Fruit fly (Drosophila melanogaster) whole organism, prepupa: ENCODE data around the gene Taf7.

Source experiments
- Blimp-1 ChIP-seq: fragments of 200-800 bp; sonication (Bioruptor generic); optimal IDR thresholded peaks from 3 replicates; lab custom pipeline; 2017; ENCODE audit warnings: missing biosample characterization, missing genetic modification characterization, mild to moderate bottlenecking, moderate library complexity, missing genetic modification reagents
- CG10669 ChIP-seq: fragments of 200-800 bp; sonication (Bioruptor generic); optimal IDR thresholded peaks from 3 replicates; lab custom pipeline; 2018; ENCODE audit warnings: missing biosample characterization, mild to moderate bottlenecking, missing genetic modification characterization, moderate library complexity
- CG11902 ChIP-seq: fragments of 200-800 bp; sonication (Bioruptor generic); optimal IDR thresholded peaks from 3 replicates; lab custom pipeline; 2016; ENCODE audit warnings: missing biosample characterization, missing genetic modification characterization
- CG1621 ChIP-seq: fragments of 200-800 bp; sonication (Bioruptor generic); optimal IDR thresholded peaks from 3 replicates; lab custom pipeline; 2018; ENCODE audit warnings: missing biosample characterization, mild to moderate bottlenecking, missing genetic modification characterization
- CG3032 ChIP-seq: fragments of 200-800 bp; optimal IDR thresholded peaks from 2 replicates; lab custom pipeline; 2019; ENCODE audit warnings: missing biosample characterization, mild to moderate bottlenecking, missing genetic modification characterization, moderate library complexity
- CG31627 ChIP-seq: fragments of 200-800 bp; sonication (Bioruptor generic); optimal IDR thresholded peaks from 3 replicates; lab custom pipeline; 2016; ENCODE audit warnings: missing biosample characterization, missing genetic modification characterization
- CG32006 ChIP-seq: fragments of 200-800 bp; sonication (Bioruptor generic); optimal IDR thresholded peaks from 3 replicates; lab custom pipeline; 2017; ENCODE audit warnings: missing biosample characterization, mild to moderate bottlenecking, missing genetic modification characterization
- CG34406 ChIP-seq: fragments of 200-800 bp; sonication (Bioruptor generic); optimal IDR thresholded peaks from 3 replicates; lab custom pipeline; 2016; ENCODE audit warnings: missing biosample characterization, missing genetic modification characterization
- CG3919 ChIP-seq: fragments of 200-800 bp; sonication (Bioruptor generic); optimal IDR thresholded peaks from 3 replicates; lab custom pipeline; 2016; ENCODE audit warnings: missing biosample characterization, missing genetic modification characterization
- CG6276 ChIP-seq: fragments of 200-800 bp; sonication (Bioruptor generic); optimal IDR thresholded peaks from 2 replicates; lab custom pipeline; 2017; ENCODE audit warnings: missing biosample characterization, mild to moderate bottlenecking, missing genetic modification characterization
- CG6792 ChIP-seq: fragments of 200-800 bp; sonication (Bioruptor generic); optimal IDR thresholded peaks from 3 replicates; lab custom pipeline; 2016; ENCODE audit warnings: missing biosample characterization, missing genetic modification characterization
- CG6808 ChIP-seq: fragments of 200-800 bp; sonication (Bioruptor generic); optimal IDR thresholded peaks from 3 replicates; lab custom pipeline; 2017; ENCODE audit warnings: missing biosample characterization, missing genetic modification characterization, mild to moderate bottlenecking, moderate library complexity, missing genetic modification reagents
- CG6854 ChIP-seq: fragments of 200-800 bp; sonication (Bioruptor generic); optimal IDR thresholded peaks from 2 replicates; lab custom pipeline; 2017; ENCODE audit warnings: missing biosample characterization, mild to moderate bottlenecking, missing genetic modification characterization
- CG8119 ChIP-seq: fragments of 200-800 bp; sonication (Bioruptor generic); IDR thresholded peaks from 3 replicates; pipeline ENCODE4 v1.3.6; 2022; ENCODE audit warnings: missing biosample characterization, missing genetic modification characterization
- CG8632 ChIP-seq: fragments of 200-800 bp; sonication (Bioruptor generic); optimal IDR thresholded peaks from 3 replicates; lab custom pipeline; 2016; ENCODE audit warnings: missing biosample characterization, missing genetic modification characterization
- CG9139 ChIP-seq: fragments of 200-800 bp; sonication (Bioruptor generic); optimal IDR thresholded peaks from 3 replicates; lab custom pipeline; 2017; ENCODE audit warnings: missing biosample characterization, mild to moderate bottlenecking, missing genetic modification characterization
- Eip75B ChIP-seq: fragments of 200-800 bp; sonication (Bioruptor generic); optimal IDR thresholded peaks from 3 replicates; lab custom pipeline; 2016; ENCODE audit warnings: missing biosample characterization, missing genetic modification characterization
- Eip78C ChIP-seq: fragments of 200-800 bp; sonication (Bioruptor generic); peaks from one replicate; lab custom pipeline; 2016; ENCODE audit warnings: missing biosample characterization, missing genetic modification characterization
- Eip93F ChIP-seq: fragments of 200-800 bp; sonication (Bioruptor generic); optimal IDR thresholded peaks from 2 replicates; lab custom pipeline; 2016; ENCODE audit warnings: missing biosample characterization, mild to moderate bottlenecking, missing genetic modification characterization
- Ets96B ChIP-seq: fragments of 200-800 bp; optimal IDR thresholded peaks from 2 replicates; lab custom pipeline; 2019; ENCODE audit warnings: missing biosample characterization, mild to moderate bottlenecking, missing genetic modification characterization, moderate library complexity
- Hr38 ChIP-seq: sonication (Bioruptor generic); optimal IDR thresholded peaks from 2 replicates; lab custom pipeline; 2016; ENCODE audit warnings: missing biosample characterization, missing genetic modification characterization
- Hr39 ChIP-seq: fragments of 200-800 bp; sonication (Bioruptor generic); optimal IDR thresholded peaks from 2 replicates; lab custom pipeline; 2016; ENCODE audit warnings: missing biosample characterization, missing genetic modification characterization
- Hr4 ChIP-seq: fragments of 200-800 bp; sonication (Bioruptor generic); optimal IDR thresholded peaks from 3 replicates; lab custom pipeline; 2016; ENCODE audit warnings: missing biosample characterization, missing genetic modification characterization
- Met ChIP-seq: fragments of 200-800 bp; sonication (Bioruptor generic); optimal IDR thresholded peaks from 3 replicates; lab custom pipeline; 2016; ENCODE audit warnings: missing biosample characterization, missing genetic modification characterization
- OdsH ChIP-seq: fragments of 200-800 bp; sonication (Bioruptor generic); optimal IDR thresholded peaks from 3 replicates; lab custom pipeline; 2016; ENCODE audit warnings: missing biosample characterization, missing genetic modification characterization
- Sox102F ChIP-seq: fragments of 200-800 bp; sonication (Bioruptor generic); optimal IDR thresholded peaks from 2 replicates; lab custom pipeline; 2016; ENCODE audit warnings: missing biosample characterization, mild to moderate bottlenecking, missing genetic modification characterization
- Sox15 ChIP-seq: fragments of 200-800 bp; sonication (Bioruptor generic); optimal IDR thresholded peaks from 3 replicates; lab custom pipeline; 2016; ENCODE audit warnings: missing biosample characterization, missing genetic modification characterization
- achi ChIP-seq: fragments of 200-800 bp; sonication (Bioruptor generic); optimal IDR thresholded peaks from 3 replicates; lab custom pipeline; 2016; ENCODE audit warnings: missing biosample characterization, missing genetic modification characterization
- cyc ChIP-seq: fragments of 200-800 bp; sonication (Bioruptor generic); optimal IDR thresholded peaks from 3 replicates; lab custom pipeline; 2016; ENCODE audit warnings: missing biosample characterization, missing genetic modification characterization
- dac ChIP-seq: fragments of 200-800 bp; sonication (Bioruptor generic); optimal IDR thresholded peaks from 2 replicates; lab custom pipeline; 2017; ENCODE audit warnings: missing biosample characterization, mild to moderate bottlenecking, missing genetic modification characterization
- dsx ChIP-seq: fragments of 200-800 bp; optimal IDR thresholded peaks from 3 replicates; lab custom pipeline; 2019; ENCODE audit warnings: missing biosample characterization, mild to moderate bottlenecking, missing genetic modification characterization, moderate library complexity; ENCODE audit not compliant: poor library complexity, severe bottlenecking
- eg ChIP-seq: fragments of 200-800 bp; sonication (Bioruptor generic); IDR thresholded peaks from 3 replicates; pipeline ENCODE4 v1.3.6; 2022; ENCODE audit warnings: missing biosample characterization, missing genetic modification characterization
- esn ChIP-seq: fragments of 200-800 bp; sonication (Bioruptor generic); optimal IDR thresholded peaks from 2 replicates; lab custom pipeline; 2016; ENCODE audit warnings: missing biosample characterization, mild to moderate bottlenecking, missing genetic modification characterization, moderate library complexity
- fkh ChIP-seq: fragments of 200-800 bp; sonication (Bioruptor generic); optimal IDR thresholded peaks from 3 replicates; lab custom pipeline; 2017; ENCODE audit warnings: missing biosample characterization, mild to moderate bottlenecking, missing genetic modification characterization, moderate library complexity
- lz ChIP-seq: fragments of 200-800 bp; sonication (Bioruptor generic); optimal IDR thresholded peaks from 3 replicates; lab custom pipeline; 2016; ENCODE audit warnings: missing biosample characterization, missing genetic modification characterization
- net ChIP-seq: fragments of 200-800 bp; sonication (Bioruptor generic); optimal IDR thresholded peaks from 3 replicates; lab custom pipeline; 2016; ENCODE audit warnings: missing biosample characterization, missing genetic modification characterization
- ss ChIP-seq, 2 experiments: fragments of 200-800 bp; sonication (Bioruptor generic); optimal IDR thresholded peaks; 2 replicates in 1 of 2; 3 replicates in 1 of 2; lab custom pipeline; 2017 to 2018; ENCODE audit warnings: mild to moderate bottlenecking in 2 of 2, missing biosample characterization in 2 of 2, missing genetic modification characterization in 2 of 2, moderate library complexity in 1 of 2
- svp ChIP-seq: fragments of 200-800 bp; sonication (Bioruptor generic); peaks from one replicate; lab custom pipeline; 2016; ENCODE audit warnings: missing biosample characterization, missing genetic modification characterization

Taf7 gene

dm6 chr3R:7907311-7907710 is at the start of gene Taf7, which contains the start of gene EMC1:
TSS of gene Taf7 (plus strand) at chr3R:7907333.
TSS of gene EMC1 (minus strand) at chr3R:7907363.
- no peak for TF ChIP-seq Met (GFP tag; lab: Kevin White, UChicago)
- TF ChIP-seq lz (GFP tag; lab: Kevin White, UChicago), result peak; percentile 58
- no peak for TF ChIP-seq Hr4 (GFP tag; lab: Kevin White, UChicago)
- peak; percentile 42 for TF ChIP-seq CG3032
- no peak for TF ChIP-seq CG8632 (GFP tag; lab: Kevin White, UChicago)
- peak; percentile 20 for TF ChIP-seq Sox15 (GFP tag; lab: Kevin White, UChicago)
- peak; percentile 53 for TF ChIP-seq CG31627
- TF ChIP-seq esn (GFP tag; lab: Kevin White, UChicago), result peak; percentile 42
- no peak for TF ChIP-seq CG10669 (GFP tag; lab: Kevin White, UChicago)
- peak; percentile 34 for TF ChIP-seq cyc (GFP tag; lab: Kevin White, UChicago)
- TF ChIP-seq CG11902, result no peak
- TF ChIP-seq svp, result peak; percentile 85

DNA sequence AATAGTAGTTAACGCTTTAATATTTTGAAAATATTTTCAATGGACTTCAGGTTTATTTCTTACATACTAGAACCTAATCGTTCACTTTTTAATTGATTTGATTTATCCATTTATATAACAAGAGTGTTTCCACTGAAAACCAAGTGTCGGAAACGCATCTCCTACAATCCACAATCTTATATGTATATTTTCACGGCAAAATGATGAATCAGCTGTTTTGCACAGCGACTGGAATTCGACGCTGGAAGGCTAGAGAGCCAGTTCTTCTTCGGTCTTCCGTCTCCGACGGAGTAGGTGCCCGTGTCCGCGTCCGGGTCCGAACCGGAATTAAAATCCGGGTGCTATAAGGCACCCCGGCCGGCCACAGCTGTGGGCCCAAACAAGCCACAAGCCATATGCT is 22.7 kb upstream of the Taf7 start:
- TF ChIP-seq CG9139 (GFP tag; lab: Kevin White, UChicago) (no peak), eg (GFP tag; lab: Robert Waterston, UW) (no peak), CG1621 (no peak), Eip78C (GFP tag; lab: Kevin White, UChicago) (peak; percentile 22), CG6854 (no peak)

dm6 chr3R:7886167-7886858 is 20.8 kb upstream of the Taf7 start, which contains the start of gene CG17816:
TSS of gene CG17816 (minus strand) at chr3R:7886733.
- TF ChIP-seq achi (GFP tag; lab: Kevin White, UChicago) (no peak), Sox102F (GFP tag; lab: Kevin White, UChicago) (peak; percentile 38), CG10669 (GFP tag; lab: Kevin White, UChicago) (no peak), CG34406 (no peak), CG32006 (no peak), CG6854 (peak; percentile 38), Blimp-1 (GFP tag; lab: Kevin White, UChicago) (no peak), CG6808 (no peak), Hr38 (GFP tag; lab: Kevin White, UChicago) (no peak), Met (GFP tag; lab: Kevin White, UChicago) (no peak), CG3919 (GFP tag; lab: Kevin White, UChicago) (no peak), Hr39 (no peak), CG9139 (GFP tag; lab: Kevin White, UChicago) (no peak), cyc (GFP tag; lab: Kevin White, UChicago) (no peak), dsx (GFP tag; lab: Kevin White, UChicago) (no peak), CG11902 (no peak), eg (GFP tag; lab: Robert Waterston, UW) (no peak), OdsH (GFP tag; lab: Kevin White, UChicago) (no peak), lz (GFP tag; lab: Kevin White, UChicago) (no peak), CG6792 (no peak), Sox15 (GFP tag; lab: Kevin White, UChicago) (no peak), Eip75B (GFP tag; lab: Kevin White, UChicago) (no peak), CG31627 (no peak), Eip93F (GFP tag; lab: Kevin White, UChicago) (no peak), CG6276 (GFP tag; lab: Kevin White, UChicago) (no peak), ss (GFP tag; optimal IDR thresholded peaks at IDR 0.05; lab: Kevin White, UChicago) (peak in 1 of 2 experiments; percentile 2), dac (GFP tag; lab: Kevin White, UChicago) (no peak), CG8119 (no peak), fkh (no peak), Ets96B (tag; lab: Kevin White, UChicago) (no peak), Eip78C (GFP tag; lab: Kevin White, UChicago) (peak; percentile 82), net (GFP tag; lab: Kevin White, UChicago) (no peak), svp (peak; percentile 96)
